Worm (Caenorhabditis elegans) whole organism, L1 larva: ENCODE results near the gene pals-18.

Experiments
- aha-1 ChIP-seq: fragments of 150-350 bp; optimal IDR thresholded peaks from 2 replicates; lab custom pipeline; 2014; ENCODE audit warnings: missing biosample characterization, missing genetic modification characterization
- ama-1 ChIP-seq: fragments of 150-350 bp; optimal IDR thresholded peaks from 2 replicates; lab custom pipeline; 2014
- egl-27 ChIP-seq, 2 experiments: fragments of 150-350 bp in 1 of 2; sonication (generic microtip); optimal IDR thresholded peaks; 3 replicates each; lab custom pipeline; 2017 to 2018; ENCODE audit warnings: missing biosample characterization in 2 of 2, missing genetic modification characterization in 2 of 2, missing genetic modification reagents in 2 of 2
- lin-39 ChIP-seq: fragments of 150-350 bp; optimal IDR thresholded peaks from 2 replicates; lab custom pipeline; 2014; ENCODE audit warnings: missing biosample characterization, missing genetic modification reagents, missing genetic modification characterization
- mep-1 ChIP-seq: fragments of 150-350 bp; optimal IDR thresholded peaks from 2 replicates; lab custom pipeline; 2014; ENCODE audit warnings: missing biosample characterization, missing genetic modification characterization
- nhr-237 ChIP-seq: fragments of 150-350 bp; optimal IDR thresholded peaks from 2 replicates; lab custom pipeline; 2014; ENCODE audit warnings: missing biosample characterization, missing genetic modification characterization
- nhr-77 ChIP-seq: fragments of 150-350 bp; optimal IDR thresholded peaks from 2 replicates; lab custom pipeline; 2014; ENCODE audit warnings: missing biosample characterization, missing genetic modification characterization
- nhr-84 ChIP-seq: sonication (generic microtip); optimal IDR thresholded peaks from 2 replicates; lab custom pipeline; 2017; ENCODE audit warnings: missing biosample characterization, missing genetic modification characterization
- pqm-1 ChIP-seq: sonication (generic microtip); optimal IDR thresholded peaks from 3 replicates; lab custom pipeline; 2017; ENCODE audit warnings: missing biosample characterization, missing genetic modification characterization
- sptf-1 ChIP-seq: fragments of 150-350 bp; optimal IDR thresholded peaks from 2 replicates; lab custom pipeline; 2014; ENCODE audit warnings: missing biosample characterization, missing genetic modification characterization

- no peak for TF ChIP-seq lin-39 (tag; lab: Kevin White, UChicago)
- no peak for TF ChIP-seq nhr-77 (tag; lab: Kevin White, UChicago)
- TF ChIP-seq nhr-84 (tag; lab: Kevin White, UChicago) = no peak
- no peak for TF ChIP-seq egl-27 (tag; optimal IDR thresholded peaks at IDR 0.05; lab: Kevin White, UChicago)
- TF ChIP-seq nhr-237 (tag; lab: Kevin White, UChicago) = no peak
- no peak for TF ChIP-seq mep-1 (tag; lab: Kevin White, UChicago)
- no peak for TF ChIP-seq pqm-1 (tag; lab: Kevin White, UChicago)
- no peak for TF ChIP-seq ama-1 (lab: Kevin White, UChicago)
- TF ChIP-seq aha-1 (tag; lab: Kevin White, UChicago) = no peak
- TF ChIP-seq sptf-1 (tag; lab: Kevin White, UChicago) = no peak
Observed at ce11 chrIII:1391752-1392151, 11.5 kb upstream of the pals-18 start, which contains the start of gene pals-17.
